Worm (Caenorhabditis elegans) whole organism, L4 larva: ENCODE measurements around the gene M01H9.5.

Experiments
- F10B5.3 ChIP-seq: sonication (generic microtip); optimal IDR thresholded peaks from 2 replicates; lab custom pipeline; 2016; ENCODE audit warnings: mild to moderate bottlenecking, missing genetic modification characterization, missing compliant biosample characterization
- F26F4.8 ChIP-seq: fragments of 200-800 bp; sonication (Bioruptor generic); conservative IDR thresholded peaks from 2 replicates; pipeline ENCODE4 v1.3.6; 2022; ENCODE audit warnings: missing genetic modification characterization, missing compliant biosample characterization
- F49E8.2 ChIP-seq: sonication (generic microtip); optimal IDR thresholded peaks from 2 replicates; lab custom pipeline; 2016; ENCODE audit warnings: missing compliant biosample characterization, mild to moderate bottlenecking, missing genetic modification characterization, borderline replicate concordance
- T26A8.4 ChIP-seq: fragments of 200-800 bp; sonication (Bioruptor generic); IDR thresholded peaks from 2 replicates; pipeline ENCODE4 v1.3.6; 2022; ENCODE audit warnings: missing genetic modification characterization, missing compliant biosample characterization
- Y48G9A.11 ChIP-seq: fragments of 200-800 bp; sonication (Bioruptor generic); IDR thresholded peaks from 2 replicates; pipeline ENCODE4 v1.3.6; 2022; ENCODE audit warnings: missing genetic modification reagents, missing genetic modification characterization, missing compliant biosample characterization
- Y5F2A.4 ChIP-seq: fragments of 200-800 bp; sonication (Bioruptor generic); optimal IDR thresholded peaks from 2 replicates; lab custom pipeline; 2018; ENCODE audit warnings: mild to moderate bottlenecking, missing genetic modification characterization, missing compliant biosample characterization
- Y75B8A.6 ChIP-seq: fragments of 200-800 bp; sonication (Bioruptor generic); IDR thresholded peaks from 2 replicates; pipeline ENCODE4 v1.3.6; 2022; ENCODE audit warnings: missing genetic modification reagents, missing genetic modification characterization, missing compliant biosample characterization
- ZK337.2 ChIP-seq: fragments of 200-800 bp; sonication (Bioruptor generic); IDR thresholded peaks from 2 replicates; pipeline ENCODE4 v1.3.6; 2022; ENCODE audit warnings: missing genetic modification reagents, missing genetic modification characterization, missing compliant biosample characterization
- aha-1 ChIP-seq: fragments of 150-350 bp; peaks from one replicate; lab custom pipeline; 2014; ENCODE audit warnings: missing biosample characterization, missing genetic modification characterization
- ama-1 ChIP-seq: fragments of 150-350 bp; optimal IDR thresholded peaks from 2 replicates; lab custom pipeline; 2014; ENCODE audit warnings: inconsistent platforms, mixed read lengths
- ceh-20 ChIP-seq: fragments of 200-800 bp; sonication (Bioruptor generic); IDR thresholded peaks from 2 replicates; pipeline ENCODE4 v1.3.6; 2022; ENCODE audit warnings: missing genetic modification reagents, missing genetic modification characterization, missing compliant biosample characterization
- ceh-32 ChIP-seq: sonication (generic microtip); optimal IDR thresholded peaks from 2 replicates; lab custom pipeline; 2016; ENCODE audit warnings: mild to moderate bottlenecking, missing genetic modification characterization, missing compliant biosample characterization; ENCODE audit not compliant: poor library complexity
- ceh-62 ChIP-seq: sonication (generic microtip); optimal IDR thresholded peaks from 2 replicates; lab custom pipeline; 2017; ENCODE audit warnings: missing biosample characterization, missing genetic modification characterization
- ceh-82 ChIP-seq: sonication (generic microtip); optimal IDR thresholded peaks from 2 replicates; lab custom pipeline; 2017; ENCODE audit warnings: missing biosample characterization, missing genetic modification characterization
- ctbp-1 ChIP-seq: fragments of 200-800 bp; sonication (Bioruptor generic); IDR thresholded peaks from 2 replicates; pipeline ENCODE4 v1.3.6; 2022; ENCODE audit warnings: missing genetic modification reagents, missing genetic modification characterization, missing compliant biosample characterization
- daf-16 ChIP-seq, 3 experiments: sonication (generic microtip); optimal IDR thresholded peaks; 2 replicates each; lab custom pipeline; 2016 to 2017; ENCODE audit warnings: missing genetic modification characterization in 3 of 3, missing genetic modification reagents in 3 of 3, mild to moderate bottlenecking in 2 of 3, missing compliant biosample characterization in 2 of 3, missing biosample characterization in 1 of 3, moderate library complexity in 1 of 3
- dmd-8 ChIP-seq: fragments of 200-800 bp; sonication (Bioruptor generic); IDR thresholded peaks from 2 replicates; pipeline ENCODE4 v1.3.6; 2022; ENCODE audit warnings: missing genetic modification characterization, missing compliant biosample characterization
- egl-43 ChIP-seq: fragments of 200-800 bp; sonication (Bioruptor generic); IDR thresholded peaks from 2 replicates; pipeline ENCODE4 v1.3.6; 2022; ENCODE audit warnings: missing genetic modification reagents, missing genetic modification characterization, missing compliant biosample characterization
- hif-1 ChIP-seq, 2 experiments: sonication (generic microtip); optimal IDR thresholded peaks; 2 replicates each; lab custom pipeline; 2016 to 2017; ENCODE audit warnings: missing compliant biosample characterization in 2 of 2, missing genetic modification characterization in 2 of 2, missing genetic modification reagents in 2 of 2, missing genotype in 2 of 2, mild to moderate bottlenecking in 1 of 2
- lin-1 ChIP-seq: fragments of 200-800 bp; sonication (Bioruptor generic); IDR thresholded peaks from 2 replicates; pipeline ENCODE4 v1.3.6; 2022; ENCODE audit warnings: missing genetic modification reagents, missing genetic modification characterization, missing compliant biosample characterization
- lin-13 ChIP-seq: fragments of 150-350 bp; optimal IDR thresholded peaks from 2 replicates; lab custom pipeline; 2014; ENCODE audit warnings: missing biosample characterization, missing genetic modification reagents, missing genetic modification characterization
- lin-38 ChIP-seq: fragments of 200-800 bp; sonication (Bioruptor generic); IDR thresholded peaks from 2 replicates; pipeline ENCODE4 v1.3.6; 2022; ENCODE audit warnings: missing genetic modification reagents, missing genetic modification characterization, missing compliant biosample characterization
- lin-39 ChIP-seq: fragments of 150-350 bp; optimal IDR thresholded peaks from 2 replicates; lab custom pipeline; 2014; ENCODE audit warnings: missing biosample characterization, missing genetic modification reagents, missing genetic modification characterization
- lsy-2 ChIP-seq, 2 experiments: fragments of 150-350 bp in 1 of 2; sonication (generic microtip) in 1 of 2; optimal IDR thresholded peaks; 2 replicates each; lab custom pipeline; 2014 to 2017; ENCODE audit warnings: missing biosample characterization in 2 of 2, missing genetic modification characterization in 2 of 2
- madf-5 ChIP-seq, 2 experiments: fragments of 200-800 bp; sonication (Bioruptor generic); IDR thresholded peaks; 2 replicates each; pipeline ENCODE4 v1.3.6; 2022; ENCODE audit warnings: missing compliant biosample characterization in 2 of 2, missing genetic modification characterization in 2 of 2
- madf-9 ChIP-seq: fragments of 200-800 bp; sonication (Bioruptor generic); conservative IDR thresholded peaks from 2 replicates; pipeline ENCODE4 v1.3.6; 2022; ENCODE audit warnings: missing genetic modification reagents, missing genetic modification characterization, missing compliant biosample characterization
- mep-1 ChIP-seq: fragments of 150-350 bp; sonication (generic microtip); optimal IDR thresholded peaks from 3 replicates; lab custom pipeline; 2014; ENCODE audit warnings: missing biosample characterization, missing genetic modification characterization
- mes-2 ChIP-seq: sonication (generic microtip); optimal IDR thresholded peaks from 2 replicates; lab custom pipeline; 2016; ENCODE audit warnings: missing genotype, mild to moderate bottlenecking, missing genetic modification characterization, missing compliant biosample characterization; ENCODE audit not compliant: poor library complexity, severe bottlenecking
- mxl-3 ChIP-seq: fragments of 200-800 bp; sonication (Bioruptor generic); optimal IDR thresholded peaks from 2 replicates; lab custom pipeline; 2018; ENCODE audit warnings: mild to moderate bottlenecking, missing genetic modification characterization, missing compliant biosample characterization
- nhr-10 ChIP-seq: fragments of 150-350 bp; optimal IDR thresholded peaks from 2 replicates; lab custom pipeline; 2014; ENCODE audit warnings: missing biosample characterization, missing genetic modification characterization
- nhr-102 ChIP-seq: sonication (generic microtip); optimal IDR thresholded peaks from 2 replicates; lab custom pipeline; 2016; ENCODE audit warnings: mild to moderate bottlenecking, missing genetic modification characterization, moderate library complexity, missing compliant biosample characterization
- nhr-11 ChIP-seq: fragments of 150-350 bp; optimal IDR thresholded peaks from 2 replicates; lab custom pipeline; 2014; ENCODE audit warnings: missing biosample characterization, missing genetic modification characterization
- nhr-42 ChIP-seq: fragments of 200-800 bp; sonication (Bioruptor generic); IDR thresholded peaks from 2 replicates; pipeline ENCODE4 v1.3.6; 2022; ENCODE audit warnings: missing genetic modification characterization, missing compliant biosample characterization
- nhr-48 ChIP-seq: sonication (generic microtip); optimal IDR thresholded peaks from 2 replicates; lab custom pipeline; 2016; ENCODE audit warnings: mild to moderate bottlenecking, missing genetic modification characterization, missing compliant biosample characterization
- nhr-6 ChIP-seq: fragments of 150-350 bp; optimal IDR thresholded peaks from 2 replicates; lab custom pipeline; 2014; ENCODE audit warnings: missing biosample characterization, missing genetic modification characterization
- pha-4 ChIP-seq, 2 experiments: fragments of 150-350 bp in 1 of 2; fragments of 200-800 bp in 1 of 2; sonication (Bioruptor generic) in 1 of 2; IDR thresholded peaks in 1 of 2; optimal IDR thresholded peaks in 1 of 2; 2 replicates each; pipeline versions ENCODE4 v1.3.6 to Lab custom; 2014 to 2022; ENCODE audit warnings: missing genetic modification characterization in 2 of 2, missing genetic modification reagents in 2 of 2, missing biosample characterization in 1 of 2, missing compliant biosample characterization in 1 of 2
- php-3 ChIP-seq: fragments of 200-800 bp; sonication (Bioruptor generic); IDR thresholded peaks from 2 replicates; pipeline ENCODE4 v1.3.6; 2022; ENCODE audit warnings: missing genetic modification reagents, missing genetic modification characterization, missing compliant biosample characterization
- rbr-2 ChIP-seq: sonication (generic microtip); optimal IDR thresholded peaks from 2 replicates; lab custom pipeline; 2016; ENCODE audit warnings: missing genotype, missing genetic modification characterization, missing compliant biosample characterization
- sdz-12 ChIP-seq: fragments of 200-800 bp; sonication (Bioruptor generic); optimal IDR thresholded peaks from 2 replicates; lab custom pipeline; 2018; ENCODE audit warnings: mild to moderate bottlenecking, missing genetic modification characterization, missing compliant biosample characterization
- spr-1 ChIP-seq: sonication (generic microtip); optimal IDR thresholded peaks from 2 replicates; lab custom pipeline; 2016; ENCODE audit warnings: mild to moderate bottlenecking, missing genetic modification characterization, missing compliant biosample characterization
- unc-130 ChIP-seq: sonication (generic microtip); optimal IDR thresholded peaks from 2 replicates; lab custom pipeline; 2016; ENCODE audit warnings: missing genetic modification reagents, missing genetic modification characterization, missing compliant biosample characterization
- unc-62 ChIP-seq, 3 experiments: fragments of 150-350 bp in 1 of 3; sonication (generic microtip); optimal IDR thresholded peaks in 2 of 3; peaks in 1 of 3; 1 replicate in 1 of 3; 2 replicates in 2 of 3; lab custom pipeline; 2014 to 2017; ENCODE audit warnings: missing biosample characterization in 3 of 3, missing genetic modification characterization in 3 of 3, missing genetic modification reagents in 3 of 3, missing genotype in 1 of 3
- vab-7 ChIP-seq: fragments of 200-800 bp; sonication (Bioruptor generic); IDR thresholded peaks from 2 replicates; pipeline ENCODE4 v1.3.6; 2022; ENCODE audit warnings: missing genetic modification reagents, missing genetic modification characterization, missing compliant biosample characterization
- zfp-2 ChIP-seq: sonication (generic microtip); optimal IDR thresholded peaks from 2 replicates; lab custom pipeline; 2016; ENCODE audit warnings: mild to moderate bottlenecking, missing genetic modification characterization, missing compliant biosample characterization
- zfp-3 ChIP-seq: fragments of 200-800 bp; sonication (Bioruptor generic); conservative IDR thresholded peaks from 2 replicates; pipeline ENCODE4 v1.3.6; 2022; ENCODE audit warnings: missing genetic modification reagents, missing genetic modification characterization, missing compliant biosample characterization
- zip-2 ChIP-seq: fragments of 150-350 bp; optimal IDR thresholded peaks from 2 replicates; lab custom pipeline; 2014; ENCODE audit warnings: missing biosample characterization, missing genetic modification characterization
- ztf-11 ChIP-seq: fragments of 150-350 bp; optimal IDR thresholded peaks from 2 replicates; lab custom pipeline; 2014; ENCODE audit warnings: missing biosample characterization, missing genetic modification characterization

M01H9.5 gene

DNA sequence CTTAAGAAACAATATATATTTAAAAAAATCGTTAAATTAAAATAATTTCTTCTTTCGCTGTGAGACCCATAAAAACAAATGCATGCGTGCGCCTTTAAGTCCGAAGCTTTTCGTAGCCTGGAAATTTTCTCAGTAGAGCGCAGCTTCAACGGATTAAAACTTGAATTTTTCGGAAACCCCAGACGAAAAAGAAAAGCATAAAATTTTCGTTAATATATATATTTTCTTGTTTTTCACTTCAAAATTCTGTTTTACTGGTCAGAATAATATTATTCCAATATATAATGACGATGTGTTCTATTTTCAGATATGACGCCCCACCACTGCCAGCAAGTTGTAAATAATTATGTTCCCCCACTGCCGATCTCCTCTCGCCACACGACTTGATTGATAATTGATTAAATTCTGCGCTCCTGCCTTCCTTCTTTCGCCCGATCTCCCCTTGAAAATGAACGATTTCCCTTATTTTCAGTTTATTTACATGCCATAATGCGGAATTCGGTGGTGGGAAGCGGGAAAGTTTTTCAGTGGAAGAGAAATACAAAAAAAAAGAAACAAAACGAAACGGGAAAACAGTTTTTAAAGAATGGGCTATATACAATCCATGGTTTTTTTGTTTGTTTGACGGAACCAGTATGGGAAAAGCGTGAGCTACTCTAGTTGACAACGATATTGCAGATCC lies 2.9 kb downstream of the M01H9.5 start:
- TF ChIP-seq nhr-102 (tag; lab: Kevin White, UChicago) = peak; percentile 60
- peak; percentile 33 for TF ChIP-seq spr-1 (tag; lab: Kevin White, UChicago)
- 0 out of 4 replicates have a peak, but pooled peaks of 1 of the 2 experiments have one; percentile 7 for TF ChIP-seq madf-5 (GFP tag; IDR thresholded peaks at IDR 0.05; lab: Robert Waterston, UW)
- peak; percentile 44 for TF ChIP-seq unc-130 (GFP tag; lab: Kevin White, UChicago)
- 0 out of 2 replicates have a peak, but pooled peaks have one; percentile 30 for TF ChIP-seq dmd-8 (GFP tag; lab: Robert Waterston, UW)
- TF ChIP-seq egl-43 (GFP tag; lab: Robert Waterston, UW) = 0 out of 2 replicates have a peak, but pooled peaks have one; percentile 28
- peak; percentile 75; the same call in 1 of the 2 replicates for TF ChIP-seq T26A8.4 (GFP tag; lab: Robert Waterston, UW)
- TF ChIP-seq zip-2 (tag; lab: Kevin White, UChicago) = peak; percentile 29
- peak; percentile 14 for TF ChIP-seq nhr-11
- TF ChIP-seq daf-16 (GFP tag; optimal IDR thresholded peaks at IDR 0.05; lab: Kevin White, UChicago) = peak in 1 of 2 experiments; percentile 61
- peak; percentile 77 for TF ChIP-seq daf-16 (tag; optimal IDR thresholded peaks at IDR 0.05; lab: Kevin White, UChicago)
- TF ChIP-seq lin-38 (GFP tag; lab: Robert Waterston, UW) = peak; percentile 65
- no peak for TF ChIP-seq Y48G9A.11 (GFP tag; lab: Robert Waterston, UW)
- TF ChIP-seq Y75B8A.6 (GFP tag; lab: Robert Waterston, UW) = peak; percentile 3; the same call in 1 of the 2 replicates
- TF ChIP-seq zfp-3 (GFP tag; lab: Robert Waterston, UW) = peak; percentile 89; the same call in 1 of the 2 replicates
- no peak for TF ChIP-seq nhr-10 (tag; lab: Kevin White, UChicago)
- TF ChIP-seq zfp-2 (tag; lab: Kevin White, UChicago) = peak; percentile 22
- TF ChIP-seq sdz-12 (GFP tag; lab: Kevin White, UChicago) = peak; percentile 56
- no peak for TF ChIP-seq ztf-11 (tag; lab: Kevin White, UChicago)
- no peak for TF ChIP-seq madf-9 (GFP tag; lab: Robert Waterston, UW)
- peak; percentile 99 for TF ChIP-seq ama-1 (lab: Kevin White, UChicago)
- TF ChIP-seq F49E8.2 (tag; lab: Kevin White, UChicago) = no peak
- peak; percentile 72 for TF ChIP-seq mep-1 (tag; lab: Kevin White, UChicago)
- no peak for TF ChIP-seq ceh-62 (tag; lab: Kevin White, UChicago)
- no peak for TF ChIP-seq lin-39 (tag; lab: Kevin White, UChicago)
- peak; percentile 12 for TF ChIP-seq mes-2 (tag; lab: Kevin White, UChicago)
- TF ChIP-seq unc-62 (GFP tag; optimal IDR thresholded peaks at IDR 0.05 in 1 of 2; lab: Kevin White, UChicago) = peak in 1 of 2 experiments; percentile 63
- no peak for TF ChIP-seq unc-62 (tag; optimal IDR thresholded peaks at IDR 0.05; lab: Kevin White, UChicago)
- peak; percentile 30 for TF ChIP-seq aha-1
- peak; percentile 26 to 65 for TF ChIP-seq hif-1 (tag; optimal IDR thresholded peaks at IDR 0.05; lab: Kevin White, UChicago)
- TF ChIP-seq ctbp-1 (GFP tag; lab: Robert Waterston, UW) = 0 out of 2 replicates have a peak, but pooled peaks have one; percentile 48
- TF ChIP-seq F10B5.3 (tag; lab: Kevin White, UChicago) = no peak
- no peak for TF ChIP-seq ceh-32 (tag; lab: Kevin White, UChicago)
- peak; percentile 37 for TF ChIP-seq rbr-2 (tag; lab: Kevin White, UChicago)
- TF ChIP-seq nhr-6 (tag; lab: Kevin White, UChicago) = peak; percentile 1
- TF ChIP-seq nhr-48 = peak; percentile 51
- TF ChIP-seq ceh-20 = no peak
- TF ChIP-seq ceh-82 = no peak
- TF ChIP-seq Y5F2A.4 (GFP tag; lab: Kevin White, UChicago) = peak; percentile 21
- peak; percentile 33 to 72 for TF ChIP-seq lsy-2 (tag; optimal IDR thresholded peaks at IDR 0.05; lab: Kevin White, UChicago)
- peak; percentile 31 for TF ChIP-seq mxl-3
- no peak for TF ChIP-seq F26F4.8
- 0 out of 2 replicates have a peak, but pooled peaks have one; percentile 22 for TF ChIP-seq ZK337.2 (GFP tag; lab: Robert Waterston, UW)
- 0 out of 2 replicates have a peak, but pooled peaks have one; percentile 6 for TF ChIP-seq nhr-42
- 0 out of 2 replicates have a peak, but pooled peaks have one; percentile 4 for TF ChIP-seq vab-7 (GFP tag; lab: Robert Waterston, UW)
- peak; percentile 59; the same call in 1 of the 2 replicates for TF ChIP-seq lin-1 (GFP tag; lab: Robert Waterston, UW)
- no peak for TF ChIP-seq lin-13
- TF ChIP-seq php-3 (GFP tag; lab: Robert Waterston, UW) = 0 out of 2 replicates have a peak, but pooled peaks have one; percentile 31
- TF ChIP-seq pha-4 (GFP tag; IDR thresholded peaks at IDR 0.05; lab: Robert Waterston, UW) = no peak
- peak; percentile 11 for TF ChIP-seq pha-4 (tag; optimal IDR thresholded peaks at IDR 0.05; lab: Kevin White, UChicago)
